Worm (Caenorhabditis elegans) whole organism, L1 larva: ENCODE data around the gene clec-133.

Source experiments
- fos-1 ChIP-seq: fragments of 150-350 bp; optimal IDR thresholded peaks from 2 replicates; lab custom pipeline; 2014; ENCODE audit warnings: missing biosample characterization, missing genetic modification characterization
- jun-1 ChIP-seq: fragments of 150-350 bp; optimal IDR thresholded peaks from 2 replicates; lab custom pipeline; 2014; ENCODE audit warnings: missing biosample characterization, missing genetic modification reagents, missing genetic modification characterization
- lin-39 ChIP-seq: fragments of 150-350 bp; optimal IDR thresholded peaks from 2 replicates; lab custom pipeline; 2014; ENCODE audit warnings: missing biosample characterization, missing genetic modification reagents, missing genetic modification characterization
- mep-1 ChIP-seq: fragments of 150-350 bp; optimal IDR thresholded peaks from 2 replicates; lab custom pipeline; 2014; ENCODE audit warnings: missing biosample characterization, missing genetic modification characterization
- nhr-12 ChIP-seq: sonication (generic microtip); optimal IDR thresholded peaks from 2 replicates; lab custom pipeline; 2017; ENCODE audit warnings: missing biosample characterization, missing genetic modification characterization
- snpc-4 ChIP-seq: fragments of 150-350 bp; optimal IDR thresholded peaks from 2 replicates; lab custom pipeline; 2014; ENCODE audit warnings: missing biosample characterization, missing genetic modification characterization

ce11 chrII:3573255-3573654 is 5.0 kb upstream of the clec-133 start, which contains the start of gene clec-130:
- TF ChIP-seq mep-1 (tag; lab: Kevin White, UChicago) (no peak), nhr-12 (tag; lab: Kevin White, UChicago) (no peak), fos-1 (no peak), jun-1 (tag; lab: Kevin White, UChicago) (no peak), lin-39 (no peak), snpc-4 (no peak)
